Fruit fly (Drosophila melanogaster) whole organism, prepupa: ENCODE data around the gene Pvf2.

Source experiments
- Blimp-1 ChIP-seq: fragments of 200-800 bp; sonication (Bioruptor generic); optimal IDR thresholded peaks from 3 replicates; lab custom pipeline; 2017; ENCODE audit warnings: missing biosample characterization, missing genetic modification characterization, mild to moderate bottlenecking, moderate library complexity, missing genetic modification reagents
- CG10631 ChIP-seq: fragments of 200-800 bp; sonication (Bioruptor generic); optimal IDR thresholded peaks from 2 replicates; lab custom pipeline; 2016; ENCODE audit warnings: missing biosample characterization, missing genetic modification characterization
- CG11294 ChIP-seq: fragments of 200-800 bp; sonication (Bioruptor generic); IDR thresholded peaks from 2 replicates; pipeline ENCODE4 v1.3.6; 2022; ENCODE audit warnings: missing biosample characterization, missing genetic modification characterization
- CG15336 ChIP-seq: fragments of 200-800 bp; sonication (Bioruptor generic); IDR thresholded peaks from 2 replicates; pipeline ENCODE4 v1.3.6; 2022; ENCODE audit warnings: missing biosample characterization, missing genetic modification characterization
- CG1621 ChIP-seq: fragments of 200-800 bp; sonication (Bioruptor generic); optimal IDR thresholded peaks from 3 replicates; lab custom pipeline; 2018; ENCODE audit warnings: missing biosample characterization, mild to moderate bottlenecking, missing genetic modification characterization
- CG31627 ChIP-seq: fragments of 200-800 bp; sonication (Bioruptor generic); optimal IDR thresholded peaks from 3 replicates; lab custom pipeline; 2016; ENCODE audit warnings: missing biosample characterization, missing genetic modification characterization
- CG34406 ChIP-seq: fragments of 200-800 bp; sonication (Bioruptor generic); optimal IDR thresholded peaks from 3 replicates; lab custom pipeline; 2016; ENCODE audit warnings: missing biosample characterization, missing genetic modification characterization
- CG3919 ChIP-seq: fragments of 200-800 bp; sonication (Bioruptor generic); optimal IDR thresholded peaks from 3 replicates; lab custom pipeline; 2016; ENCODE audit warnings: missing biosample characterization, missing genetic modification characterization
- CG4318 ChIP-seq: fragments of 200-800 bp; sonication (Bioruptor generic); optimal IDR thresholded peaks from 3 replicates; lab custom pipeline; 2017; ENCODE audit warnings: missing biosample characterization, mild to moderate bottlenecking, missing genetic modification characterization
- CG6792 ChIP-seq: fragments of 200-800 bp; sonication (Bioruptor generic); optimal IDR thresholded peaks from 3 replicates; lab custom pipeline; 2016; ENCODE audit warnings: missing biosample characterization, missing genetic modification characterization
- CG6808 ChIP-seq: fragments of 200-800 bp; sonication (Bioruptor generic); optimal IDR thresholded peaks from 3 replicates; lab custom pipeline; 2017; ENCODE audit warnings: missing biosample characterization, missing genetic modification characterization, mild to moderate bottlenecking, moderate library complexity, missing genetic modification reagents
- CG6854 ChIP-seq: fragments of 200-800 bp; sonication (Bioruptor generic); optimal IDR thresholded peaks from 2 replicates; lab custom pipeline; 2017; ENCODE audit warnings: missing biosample characterization, mild to moderate bottlenecking, missing genetic modification characterization
- CG8119 ChIP-seq: fragments of 200-800 bp; sonication (Bioruptor generic); IDR thresholded peaks from 3 replicates; pipeline ENCODE4 v1.3.6; 2022; ENCODE audit warnings: missing biosample characterization, missing genetic modification characterization
- CG8319 ChIP-seq: fragments of 200-800 bp; sonication (Bioruptor generic); optimal IDR thresholded peaks from 3 replicates; lab custom pipeline; 2016; ENCODE audit warnings: missing biosample characterization, missing genetic modification characterization
- CG8632 ChIP-seq: fragments of 200-800 bp; sonication (Bioruptor generic); optimal IDR thresholded peaks from 3 replicates; lab custom pipeline; 2016; ENCODE audit warnings: missing biosample characterization, missing genetic modification characterization
- CG9139 ChIP-seq: fragments of 200-800 bp; sonication (Bioruptor generic); optimal IDR thresholded peaks from 3 replicates; lab custom pipeline; 2017; ENCODE audit warnings: missing biosample characterization, mild to moderate bottlenecking, missing genetic modification characterization
- Eip93F ChIP-seq: fragments of 200-800 bp; sonication (Bioruptor generic); optimal IDR thresholded peaks from 2 replicates; lab custom pipeline; 2016; ENCODE audit warnings: missing biosample characterization, mild to moderate bottlenecking, missing genetic modification characterization
- Ets21C ChIP-seq: fragments of 200-800 bp; sonication (Bioruptor generic); optimal IDR thresholded peaks from 3 replicates; lab custom pipeline; 2016; ENCODE audit warnings: missing biosample characterization, missing genetic modification characterization
- Ets96B ChIP-seq: fragments of 200-800 bp; optimal IDR thresholded peaks from 2 replicates; lab custom pipeline; 2019; ENCODE audit warnings: missing biosample characterization, mild to moderate bottlenecking, missing genetic modification characterization, moderate library complexity
- Hr39 ChIP-seq: fragments of 200-800 bp; sonication (Bioruptor generic); optimal IDR thresholded peaks from 2 replicates; lab custom pipeline; 2016; ENCODE audit warnings: missing biosample characterization, missing genetic modification characterization
- Hr4 ChIP-seq: fragments of 200-800 bp; sonication (Bioruptor generic); optimal IDR thresholded peaks from 3 replicates; lab custom pipeline; 2016; ENCODE audit warnings: missing biosample characterization, missing genetic modification characterization
- Met ChIP-seq: fragments of 200-800 bp; sonication (Bioruptor generic); optimal IDR thresholded peaks from 3 replicates; lab custom pipeline; 2016; ENCODE audit warnings: missing biosample characterization, missing genetic modification characterization
- OdsH ChIP-seq: fragments of 200-800 bp; sonication (Bioruptor generic); optimal IDR thresholded peaks from 3 replicates; lab custom pipeline; 2016; ENCODE audit warnings: missing biosample characterization, missing genetic modification characterization
- Sox15 ChIP-seq: fragments of 200-800 bp; sonication (Bioruptor generic); optimal IDR thresholded peaks from 3 replicates; lab custom pipeline; 2016; ENCODE audit warnings: missing biosample characterization, missing genetic modification characterization
- achi ChIP-seq: fragments of 200-800 bp; sonication (Bioruptor generic); optimal IDR thresholded peaks from 3 replicates; lab custom pipeline; 2016; ENCODE audit warnings: missing biosample characterization, missing genetic modification characterization
- dac ChIP-seq: fragments of 200-800 bp; sonication (Bioruptor generic); optimal IDR thresholded peaks from 2 replicates; lab custom pipeline; 2017; ENCODE audit warnings: missing biosample characterization, mild to moderate bottlenecking, missing genetic modification characterization
- dsx ChIP-seq: fragments of 200-800 bp; optimal IDR thresholded peaks from 3 replicates; lab custom pipeline; 2019; ENCODE audit warnings: missing biosample characterization, mild to moderate bottlenecking, missing genetic modification characterization, moderate library complexity; ENCODE audit not compliant: poor library complexity, severe bottlenecking
- eg ChIP-seq: fragments of 200-800 bp; sonication (Bioruptor generic); IDR thresholded peaks from 3 replicates; pipeline ENCODE4 v1.3.6; 2022; ENCODE audit warnings: missing biosample characterization, missing genetic modification characterization
- fd59A ChIP-seq: fragments of 200-800 bp; sonication (Bioruptor generic); optimal IDR thresholded peaks from 2 replicates; lab custom pipeline; 2017; ENCODE audit warnings: missing biosample characterization, mild to moderate bottlenecking, missing genetic modification characterization, missing genetic modification reagents
- fd85E ChIP-seq: fragments of 200-800 bp; sonication (Bioruptor generic); optimal IDR thresholded peaks from 3 replicates; lab custom pipeline; 2016; ENCODE audit warnings: missing biosample characterization, missing genetic modification characterization
- fkh ChIP-seq: fragments of 200-800 bp; sonication (Bioruptor generic); optimal IDR thresholded peaks from 3 replicates; lab custom pipeline; 2017; ENCODE audit warnings: missing biosample characterization, mild to moderate bottlenecking, missing genetic modification characterization, moderate library complexity
- lz ChIP-seq: fragments of 200-800 bp; sonication (Bioruptor generic); optimal IDR thresholded peaks from 3 replicates; lab custom pipeline; 2016; ENCODE audit warnings: missing biosample characterization, missing genetic modification characterization
- salr ChIP-seq, 2 experiments: fragments of 200-800 bp; sonication (Bioruptor generic); optimal IDR thresholded peaks; 3 replicates each; lab custom pipeline; 2016 to 2018; ENCODE audit warnings: missing biosample characterization in 2 of 2, missing genetic modification characterization in 2 of 2, mild to moderate bottlenecking in 1 of 2
- spab ChIP-seq: fragments of 200-800 bp; sonication (Bioruptor generic); optimal IDR thresholded peaks from 2 replicates; lab custom pipeline; 2017; ENCODE audit warnings: missing biosample characterization, mild to moderate bottlenecking, missing genetic modification characterization, missing genetic modification reagents
- svp ChIP-seq: fragments of 200-800 bp; sonication (Bioruptor generic); peaks from one replicate; lab custom pipeline; 2016; ENCODE audit warnings: missing biosample characterization, missing genetic modification characterization

Pvf2 gene

dm6 chr2L:7026988-7027908, 57.2 kb downstream of the Pvf2 start, which contains the start of the genes CG31908 and MME1 (continued):
- TF ChIP-seq Hr4 (GFP tag; lab: Kevin White, UChicago) (peak; percentile 37), Hr39 (peak; percentile 44), svp (GFP tag; lab: Kevin White, UChicago) (peak; percentile 81), spab (GFP tag; lab: Kevin White, UChicago) (no peak), CG15336 (GFP tag; lab: Robert Waterston, UW) (no peak), Eip93F (GFP tag; lab: Kevin White, UChicago) (no peak), Blimp-1 (GFP tag; lab: Kevin White, UChicago) (no peak), fkh (GFP tag; lab: Kevin White, UChicago) (no peak), CG11294 (GFP tag; lab: Robert Waterston, UW) (no peak), fd85E (no peak), eg (no peak), CG8119 (GFP tag; lab: Robert Waterston, UW) (no peak; the same call in 2 of the 3 replicates), CG6808 (GFP tag; lab: Kevin White, UChicago) (no peak), fd59A (GFP tag; lab: Kevin White, UChicago) (no peak), Ets96B (tag; lab: Kevin White, UChicago) (no peak), salr (GFP tag; optimal IDR thresholded peaks at IDR 0.05; lab: Kevin White, UChicago) (no peak), dac (GFP tag; lab: Kevin White, UChicago) (no peak), Ets21C (no peak), OdsH (GFP tag; lab: Kevin White, UChicago) (peak; percentile 27), Met (GFP tag; lab: Kevin White, UChicago) (peak; percentile 58), CG6854 (GFP tag; lab: Kevin White, UChicago) (no peak), lz (peak; percentile 38), dsx (GFP tag; lab: Kevin White, UChicago) (no peak), CG9139 (no peak), CG1621 (no peak), CG10631 (peak; percentile 29), Sox15 (GFP tag; lab: Kevin White, UChicago) (no peak), CG3919 (GFP tag; lab: Kevin White, UChicago) (peak; percentile 29)

- TF ChIP-seq CG6792 (no peak), CG8632 (GFP tag; lab: Kevin White, UChicago) (no peak), CG31627 (no peak), svp (GFP tag; lab: Kevin White, UChicago) (no peak), eg (no peak), Hr39 (no peak), CG3919 (GFP tag; lab: Kevin White, UChicago) (no peak), CG34406 (no peak), Sox15 (GFP tag; lab: Kevin White, UChicago) (no peak), CG8319 (GFP tag; lab: Kevin White, UChicago) (no peak), CG6808 (GFP tag; lab: Kevin White, UChicago) (no peak), CG4318 (no peak), CG1621 (no peak), achi (GFP tag; lab: Kevin White, UChicago) (no peak), CG9139 (no peak), fd85E (no peak)
Observed at dm6 chr2L:7026308-7026707, 58.1 kb downstream of the Pvf2 start.

DNA sequence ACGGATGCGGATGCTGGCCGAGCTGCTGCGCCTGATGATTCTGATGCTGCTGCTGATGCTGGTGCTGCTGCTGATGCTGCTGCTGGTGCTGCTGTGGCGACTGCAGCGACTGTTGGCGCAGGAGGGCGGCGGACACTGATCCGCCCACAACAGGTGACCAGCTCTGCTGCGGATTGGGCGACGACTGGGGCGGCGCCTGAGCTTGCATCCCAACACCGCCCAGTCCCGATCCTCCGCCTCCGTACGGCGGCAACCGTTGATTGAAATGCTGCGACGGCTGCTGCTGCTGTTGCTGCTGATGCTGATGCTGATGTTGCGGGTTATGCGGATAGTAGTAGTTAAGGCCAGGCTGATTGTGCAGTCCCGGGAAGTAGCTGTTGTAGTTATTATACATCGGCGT, 59.2 kb downstream of the Pvf2 start:
- no peak for TF ChIP-seq salr (GFP tag; optimal IDR thresholded peaks at IDR 0.05; lab: Kevin White, UChicago)
